Worm (Caenorhabditis elegans) whole organism, L4/young adult: ENCODE data around the gene Y48G9A.7.

Experiments
- W03F9.2 ChIP-seq: fragments of 150-350 bp; optimal IDR thresholded peaks from 2 replicates; lab custom pipeline; 2014; ENCODE audit warnings: missing biosample characterization, missing genetic modification characterization
- dao-5 ChIP-seq: sonication (generic microtip); optimal IDR thresholded peaks from 2 replicates; lab custom pipeline; 2016; ENCODE audit warnings: missing genotype, missing genetic modification characterization, moderate library complexity, missing compliant biosample characterization
- him-1 ChIP-seq: sonication (generic microtip); optimal IDR thresholded peaks from 2 replicates; lab custom pipeline; 2016; ENCODE audit warnings: missing genotype, missing genetic modification reagents, missing genetic modification characterization, missing compliant biosample characterization

- no peak for TF ChIP-seq him-1
- no peak for TF ChIP-seq dao-5
- TF ChIP-seq W03F9.2 (tag; lab: Kevin White, UChicago) = no peak
Measured at ce11 chrIII:2110249-2110648, at the start of gene Y48G9A.7.
